Fruit fly (Drosophila melanogaster) whole organism, embryonic: ENCODE data around the gene CG15642.

Experiments used
- CG10431 ChIP-seq: fragments of 200-800 bp; sonication (Bioruptor generic); optimal IDR thresholded peaks from 3 replicates; lab custom pipeline; 2018; ENCODE audit warnings: missing biosample characterization, mild to moderate bottlenecking, missing genetic modification characterization
- CG10565 ChIP-seq: fragments of 200-800 bp; sonication (Bioruptor generic); optimal IDR thresholded peaks from 3 replicates; lab custom pipeline; 2016; ENCODE audit warnings: missing biosample characterization, mild to moderate bottlenecking, missing genetic modification characterization
- CG12155 ChIP-seq: fragments of 200-800 bp; sonication (Bioruptor generic); optimal IDR thresholded peaks from 3 replicates; lab custom pipeline; 2016; ENCODE audit warnings: missing biosample characterization, missing genetic modification characterization
- CG13424 ChIP-seq: fragments of 200-800 bp; sonication (Bioruptor generic); optimal IDR thresholded peaks from 2 replicates; lab custom pipeline; 2019; ENCODE audit warnings: missing biosample characterization, mild to moderate bottlenecking, missing genetic modification characterization, moderate library complexity
- CG15479 ChIP-seq: fragments of 200-800 bp; sonication (Bioruptor generic); optimal IDR thresholded peaks from 3 replicates; lab custom pipeline; 2019; ENCODE audit warnings: missing biosample characterization, mild to moderate bottlenecking, missing genetic modification characterization, moderate library complexity
- CG1602 ChIP-seq: fragments of 200-800 bp; sonication (Bioruptor generic); optimal IDR thresholded peaks from 3 replicates; lab custom pipeline; 2016; ENCODE audit warnings: missing biosample characterization, missing genetic modification characterization
- CG17385 ChIP-seq: fragments of 200-800 bp; sonication (Bioruptor generic); optimal IDR thresholded peaks from 3 replicates; lab custom pipeline; 2018; ENCODE audit warnings: missing biosample characterization, mild to moderate bottlenecking, missing genetic modification characterization
- CG18476 ChIP-seq: fragments of 200-800 bp; sonication (Bioruptor generic); optimal IDR thresholded peaks from 2 replicates; lab custom pipeline; 2016; ENCODE audit warnings: missing biosample characterization, mild to moderate bottlenecking, missing genetic modification characterization
- CG30431 ChIP-seq: fragments of 200-800 bp; sonication (Bioruptor generic); optimal IDR thresholded peaks from 2 replicates; lab custom pipeline; 2017; ENCODE audit warnings: missing biosample characterization, missing genetic modification characterization
- CG31441 ChIP-seq: fragments of 200-800 bp; sonication (Bioruptor generic); IDR thresholded peaks from 2 replicates; pipeline ENCODE4 v1.3.6; 2022; ENCODE audit warnings: missing biosample characterization, missing genetic modification characterization
- CG32767 ChIP-seq: fragments of 200-800 bp; sonication (Bioruptor generic); IDR thresholded peaks from 2 replicates; pipeline ENCODE4 v1.3.6; 2022; ENCODE audit warnings: missing biosample characterization, missing genetic modification characterization
- CG3847 ChIP-seq: fragments of 200-800 bp; sonication (Bioruptor generic); IDR thresholded peaks from 2 replicates; pipeline ENCODE4 v1.3.6; 2022; ENCODE audit warnings: missing biosample characterization, missing genetic modification characterization
- CG4820 ChIP-seq: fragments of 200-800 bp; sonication (Bioruptor generic); optimal IDR thresholded peaks from 3 replicates; lab custom pipeline; 2016; ENCODE audit warnings: missing biosample characterization, missing genetic modification characterization
- CG6791 ChIP-seq: fragments of 200-800 bp; sonication (Bioruptor generic); IDR thresholded peaks from 3 replicates; pipeline ENCODE4 v1.3.6; 2022; ENCODE audit warnings: missing biosample characterization, missing genetic modification characterization; ENCODE audit not compliant: partially characterized antibody
- CG9437 ChIP-seq: fragments of 200-800 bp; sonication (Bioruptor generic); optimal IDR thresholded peaks from 2 replicates; lab custom pipeline; 2018; ENCODE audit warnings: missing biosample characterization, mild to moderate bottlenecking, missing genetic modification characterization
- Camta ChIP-seq: fragments of 200-800 bp; sonication (Bioruptor generic); optimal IDR thresholded peaks from 2 replicates; lab custom pipeline; 2016; ENCODE audit warnings: missing biosample characterization, missing genetic modification characterization
- Deaf1 ChIP-seq: fragments of 200-800 bp; optimal IDR thresholded peaks from 3 replicates; lab custom pipeline; 2019; ENCODE audit warnings: missing biosample characterization, mild to moderate bottlenecking, missing genetic modification characterization, moderate library complexity
- Dp ChIP-seq: fragments of 200-800 bp; sonication (Bioruptor generic); optimal IDR thresholded peaks from 2 replicates; lab custom pipeline; 2018; ENCODE audit warnings: missing biosample characterization, mild to moderate bottlenecking, missing genetic modification characterization, moderate library complexity
- Dref ChIP-seq: fragments of 200-800 bp; sonication (Bioruptor generic); IDR thresholded peaks from 2 replicates; pipeline ENCODE4 v1.3.6; 2022; ENCODE audit warnings: missing biosample characterization, missing genetic modification characterization
- Eip74EF ChIP-seq, 2 experiments: fragments of 200-800 bp in 1 of 2; fragments of >200 bp in 1 of 2; sonication (Bioruptor generic) in 1 of 2; optimal IDR thresholded peaks; 2 replicates each; lab custom pipeline; 2017 to 2019; ENCODE audit warnings: missing biosample characterization in 2 of 2, missing genetic modification characterization in 2 of 2, mild to moderate bottlenecking in 1 of 2, moderate library complexity in 1 of 2
- Ets65A ChIP-seq: fragments of 200-800 bp; sonication (Bioruptor generic); peaks from one replicate; lab custom pipeline; 2016; ENCODE audit warnings: missing biosample characterization, missing genetic modification characterization
- H15 ChIP-seq: fragments of 200-800 bp; sonication (Bioruptor generic); IDR thresholded peaks from 3 replicates; pipeline ENCODE4 v1.3.6; 2022; ENCODE audit warnings: missing biosample characterization, missing genetic modification characterization
- HHEX ChIP-seq: fragments of 200-800 bp; sonication (Bioruptor generic); optimal IDR thresholded peaks from 3 replicates; lab custom pipeline; 2017; ENCODE audit warnings: missing biosample characterization, mild to moderate bottlenecking, missing genetic modification characterization, missing genetic modification reagents
- Lhr ChIP-seq: fragments of 200-800 bp; sonication (Bioruptor generic); optimal IDR thresholded peaks from 3 replicates; lab custom pipeline; 2017; ENCODE audit warnings: mild to moderate bottlenecking, missing biosample characterization, missing genetic modification reagents, missing genetic modification characterization
- Lpt ChIP-seq: fragments of >200 bp; optimal IDR thresholded peaks from 2 replicates; lab custom pipeline; 2018; ENCODE audit warnings: missing biosample characterization, missing genetic modification characterization
- Mad ChIP-seq: fragments of 200-800 bp; sonication (Bioruptor generic); optimal IDR thresholded peaks from 2 replicates; lab custom pipeline; 2016; ENCODE audit warnings: missing biosample characterization, missing genetic modification characterization
- Oaz ChIP-seq: fragments of 200-800 bp; sonication (Bioruptor generic); IDR thresholded peaks from 2 replicates; pipeline ENCODE4 v1.3.6; 2022; ENCODE audit warnings: missing biosample characterization, missing genetic modification characterization
- Pdp1 ChIP-seq, 2 experiments: fragments of 200-800 bp; sonication (Bioruptor generic); optimal IDR thresholded peaks; 3 replicates each; lab custom pipeline; 2016; ENCODE audit warnings: missing biosample characterization in 2 of 2, missing genetic modification characterization in 2 of 2, mild to moderate bottlenecking in 1 of 2, moderate library complexity in 1 of 2
- TFAM ChIP-seq: fragments of 200-800 bp; sonication (Bioruptor generic); optimal IDR thresholded peaks from 2 replicates; lab custom pipeline; 2017; ENCODE audit warnings: missing biosample characterization, missing genetic modification characterization, inconsistent platforms
- bigmax ChIP-seq: fragments of 200-800 bp; sonication (Bioruptor generic); optimal IDR thresholded peaks from 2 replicates; lab custom pipeline; 2018; ENCODE audit warnings: missing biosample characterization, mild to moderate bottlenecking, missing genetic modification characterization
- caup ChIP-seq: fragments of 200-800 bp; sonication (Bioruptor generic); optimal IDR thresholded peaks from 3 replicates; lab custom pipeline; 2017; ENCODE audit warnings: missing biosample characterization, mild to moderate bottlenecking, missing genetic modification characterization, moderate library complexity; ENCODE audit not compliant: severe bottlenecking
- dati ChIP-seq: fragments of 200-800 bp; sonication (Bioruptor generic); IDR thresholded peaks from 2 replicates; pipeline ENCODE4 v1.3.6; 2022; ENCODE audit warnings: missing biosample characterization, missing genetic modification characterization
- disco-r ChIP-seq: fragments of 200-800 bp; sonication (Bioruptor generic); optimal IDR thresholded peaks from 2 replicates; lab custom pipeline; 2016; ENCODE audit warnings: missing biosample characterization, missing genetic modification characterization
- dmrt99B ChIP-seq: fragments of 200-800 bp; sonication (Bioruptor generic); optimal IDR thresholded peaks from 2 replicates; lab custom pipeline; 2018; ENCODE audit warnings: missing biosample characterization, mild to moderate bottlenecking, missing genetic modification characterization, moderate library complexity
- emc ChIP-seq: fragments of 200-800 bp; sonication (Bioruptor generic); optimal IDR thresholded peaks from 2 replicates; lab custom pipeline; 2016; ENCODE audit warnings: missing biosample characterization, missing genetic modification characterization
- exex ChIP-seq: fragments of 200-800 bp; sonication (Bioruptor generic); optimal IDR thresholded peaks from 4 replicates; lab custom pipeline; 2018; ENCODE audit warnings: missing biosample characterization, mild to moderate bottlenecking, missing genetic modification characterization, moderate library complexity
- gcm2 ChIP-seq: fragments of 200-800 bp; sonication (Bioruptor generic); optimal IDR thresholded peaks from 2 replicates; lab custom pipeline; 2016; ENCODE audit warnings: missing biosample characterization, missing genetic modification characterization
- grau ChIP-seq: fragments of 200-800 bp; optimal IDR thresholded peaks from 3 replicates; lab custom pipeline; 2019; ENCODE audit warnings: missing biosample characterization, mild to moderate bottlenecking, missing genetic modification characterization, moderate library complexity
- gsb-n ChIP-seq: fragments of 200-800 bp; sonication (Bioruptor generic); optimal IDR thresholded peaks from 3 replicates; lab custom pipeline; 2018; ENCODE audit warnings: missing biosample characterization, mild to moderate bottlenecking, missing genetic modification characterization
- inv ChIP-seq: fragments of 200-800 bp; sonication (Bioruptor generic); IDR thresholded peaks from 2 replicates; pipeline ENCODE4 v1.3.6; 2022; ENCODE audit warnings: missing biosample characterization, missing genetic modification characterization; ENCODE audit not compliant: partially characterized antibody
- jigr1 ChIP-seq: fragments of 200-800 bp; sonication (Bioruptor generic); IDR thresholded peaks from 3 replicates; pipeline ENCODE4 v1.3.6; 2022; ENCODE audit warnings: missing biosample characterization, missing genetic modification characterization
- kah ChIP-seq: fragments of 200-800 bp; sonication (Bioruptor generic); optimal IDR thresholded peaks from 2 replicates; lab custom pipeline; 2018; ENCODE audit warnings: missing biosample characterization, mild to moderate bottlenecking, missing genetic modification characterization
- ken ChIP-seq: fragments of 200-800 bp; sonication (Bioruptor generic); IDR thresholded peaks from 3 replicates; pipeline ENCODE4 v1.3.6; 2022; ENCODE audit warnings: missing biosample characterization, missing genetic modification characterization
- mirr ChIP-seq: fragments of 200-800 bp; sonication (Bioruptor generic); optimal IDR thresholded peaks from 3 replicates; lab custom pipeline; 2018; ENCODE audit warnings: missing biosample characterization, mild to moderate bottlenecking, missing genetic modification characterization
- nau ChIP-seq: fragments of 200-800 bp; sonication (Bioruptor generic); optimal IDR thresholded peaks from 3 replicates; lab custom pipeline; 2017; ENCODE audit warnings: missing biosample characterization, mild to moderate bottlenecking, missing genetic modification characterization, missing genetic modification reagents
- pzg ChIP-seq: fragments of 200-800 bp; sonication (Bioruptor generic); optimal IDR thresholded peaks from 3 replicates; lab custom pipeline; 2018; ENCODE audit warnings: missing biosample characterization, mild to moderate bottlenecking, missing genetic modification characterization, moderate library complexity
- ranshi ChIP-seq: fragments of 200-800 bp; sonication (Bioruptor generic); IDR thresholded peaks from 2 replicates; pipeline ENCODE4 v1.3.6; 2022; ENCODE audit warnings: missing biosample characterization, missing genetic modification characterization
- ro ChIP-seq: fragments of 200-800 bp; sonication (Bioruptor generic); IDR thresholded peaks from 2 replicates; pipeline ENCODE4 v1.3.6; 2022; ENCODE audit warnings: missing biosample characterization, missing genetic modification characterization
- slp2 ChIP-seq: fragments of 200-800 bp; sonication (Bioruptor generic); optimal IDR thresholded peaks from 2 replicates; lab custom pipeline; 2016; ENCODE audit warnings: missing biosample characterization, missing genetic modification characterization
- twi ChIP-seq: fragments of 200-800 bp; optimal IDR thresholded peaks from 2 replicates; lab custom pipeline; 2019; ENCODE audit warnings: missing biosample characterization, mild to moderate bottlenecking, missing genetic modification characterization, moderate library complexity
- yki ChIP-seq: fragments of >200 bp; optimal IDR thresholded peaks from 3 replicates; lab custom pipeline; 2018
- zfh1 ChIP-seq: fragments of 200-800 bp; sonication (Bioruptor generic); IDR thresholded peaks from 3 replicates; pipeline ENCODE4 v1.3.6; 2022; ENCODE audit warnings: missing biosample characterization, missing genetic modification characterization

Gene CG15642

DNA sequence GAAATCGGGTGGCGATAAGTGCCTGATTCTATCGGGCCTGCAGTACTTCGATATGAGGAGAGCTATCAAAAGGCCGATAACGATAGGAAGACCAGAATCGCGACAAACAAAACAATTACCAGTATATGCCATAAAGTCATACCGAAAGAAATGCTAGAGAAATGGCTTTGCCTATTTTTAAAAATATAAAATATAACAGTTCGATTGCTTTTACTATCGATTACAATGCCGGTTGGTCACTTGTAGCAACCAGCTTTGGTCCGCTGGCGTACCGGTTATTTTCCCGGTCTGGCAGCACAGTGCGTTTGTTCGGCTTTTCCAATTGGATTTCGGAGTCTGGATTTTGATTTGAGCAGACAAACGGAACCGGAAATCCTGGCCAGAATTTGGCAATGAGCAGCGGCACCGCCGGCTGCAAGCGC lies 5.1 kb downstream of the CG15642 start, which contains the start of the genes shtd, CG6294 and CG6299 (continued):
- TF ChIP-seq Eip74EF (GFP tag; optimal IDR thresholded peaks at IDR 0.05; lab: Kevin White, UChicago) (no peak), Dp (GFP tag; lab: Kevin White, UChicago) (peak; percentile 77), disco-r (no peak), CG17385 (GFP tag; lab: Kevin White, UChicago) (no peak), CG32767 (GFP tag; lab: Robert Waterston, UW) (no peak), CG6791 (GFP tag; lab: Robert Waterston, UW) (peak; percentile 97), CG31441 (GFP tag; lab: Robert Waterston, UW) (no peak), dmrt99B (no peak), CG10565 (GFP tag; lab: Kevin White, UChicago) (no peak), CG9437 (no peak), nau (GFP tag; lab: Kevin White, UChicago) (no peak), exex (tag; lab: Kevin White, UChicago) (no peak), dati (GFP tag; lab: Robert Waterston, UW) (no peak), gcm2 (GFP tag; lab: Kevin White, UChicago) (no peak), ro (GFP tag; lab: Robert Waterston, UW) (no peak), Deaf1 (tag; lab: Kevin White, UChicago) (peak; percentile 55), caup (GFP tag; lab: Kevin White, UChicago) (no peak), Lhr (GFP tag; lab: Kevin White, UChicago) (peak; percentile 47), CG13424 (tag; lab: Kevin White, UChicago) (peak; percentile 25), HHEX (no peak), inv (GFP tag; lab: Robert Waterston, UW) (peak; percentile 91), pzg (peak; percentile 87), emc (GFP tag; lab: Kevin White, UChicago) (no peak), CG3847 (GFP tag; lab: Robert Waterston, UW) (peak; percentile 59), H15 (GFP tag; lab: Robert Waterston, UW) (no peak), CG4820 (GFP tag; lab: Kevin White, UChicago) (no peak), CG1602 (GFP tag; lab: Kevin White, UChicago) (no peak), zfh1 (no peak), CG10431 (GFP tag; lab: Kevin White, UChicago) (no peak), CG18476 (GFP tag; lab: Kevin White, UChicago) (peak; percentile 6), bigmax (GFP tag; lab: Kevin White, UChicago) (no peak), TFAM (GFP tag; lab: Kevin White, UChicago) (no peak), ken (GFP tag; lab: Robert Waterston, UW) (0 out of 3 replicates have a peak, but pooled peaks have one; percentile 39), slp2 (no peak), Ets65A (GFP tag; lab: Kevin White, UChicago) (peak; percentile 86), Pdp1 (GFP tag; optimal IDR thresholded peaks at IDR 0.05; lab: Kevin White, UChicago) (peak in 1 of 2 experiments; percentile 21), yki (no peak), CG15479 (GFP tag; lab: Kevin White, UChicago) (peak; percentile 38), Lpt (GFP tag; lab: Kevin White, UChicago) (no peak), mirr (GFP tag; lab: Kevin White, UChicago) (no peak), gsb-n (tag; lab: Kevin White, UChicago) (no peak), CG30431 (GFP tag; lab: Kevin White, UChicago) (no peak), CG12155 (GFP tag; lab: Kevin White, UChicago) (no peak), kah (GFP tag; lab: Kevin White, UChicago) (no peak), twi (tag; lab: Kevin White, UChicago) (peak; percentile 14), grau (tag; lab: Kevin White, UChicago) (no peak), ranshi (no peak), Dref (peak; percentile 96), Mad (peak; percentile 20), Camta (GFP tag; lab: Kevin White, UChicago) (no peak), jigr1 (GFP tag; lab: Robert Waterston, UW) (no peak), Oaz (GFP tag; lab: Robert Waterston, UW) (no peak)
